Fruit fly (Drosophila melanogaster) whole organism, prepupa: ENCODE data around the gene Capr.

ENCODE experiments used
- Blimp-1 ChIP-seq: fragments of 200-800 bp; sonication (Bioruptor generic); optimal IDR thresholded peaks from 3 replicates; lab custom pipeline; 2017; ENCODE audit warnings: missing biosample characterization, missing genetic modification characterization, mild to moderate bottlenecking, moderate library complexity, missing genetic modification reagents
- CG11762 ChIP-seq: fragments of 200-800 bp; sonication (Bioruptor generic); optimal IDR thresholded peaks from 3 replicates; lab custom pipeline; 2016; ENCODE audit warnings: missing biosample characterization, missing genetic modification characterization; ENCODE audit not compliant: insufficient read depth
- CG15336 ChIP-seq: fragments of 200-800 bp; sonication (Bioruptor generic); IDR thresholded peaks from 2 replicates; pipeline ENCODE4 v1.3.6; 2022; ENCODE audit warnings: missing biosample characterization, missing genetic modification characterization
- CG16779 ChIP-seq: fragments of 200-800 bp; sonication (Bioruptor generic); optimal IDR thresholded peaks from 3 replicates; lab custom pipeline; 2017; ENCODE audit warnings: missing biosample characterization, mild to moderate bottlenecking, missing genetic modification characterization
- CG3032 ChIP-seq: fragments of 200-800 bp; optimal IDR thresholded peaks from 2 replicates; lab custom pipeline; 2019; ENCODE audit warnings: missing biosample characterization, mild to moderate bottlenecking, missing genetic modification characterization, moderate library complexity
- CG31627 ChIP-seq: fragments of 200-800 bp; sonication (Bioruptor generic); optimal IDR thresholded peaks from 3 replicates; lab custom pipeline; 2016; ENCODE audit warnings: missing biosample characterization, missing genetic modification characterization
- CG34406 ChIP-seq: fragments of 200-800 bp; sonication (Bioruptor generic); optimal IDR thresholded peaks from 3 replicates; lab custom pipeline; 2016; ENCODE audit warnings: missing biosample characterization, missing genetic modification characterization
- CG4318 ChIP-seq: fragments of 200-800 bp; sonication (Bioruptor generic); optimal IDR thresholded peaks from 3 replicates; lab custom pipeline; 2017; ENCODE audit warnings: missing biosample characterization, mild to moderate bottlenecking, missing genetic modification characterization
- CG6808 ChIP-seq: fragments of 200-800 bp; sonication (Bioruptor generic); optimal IDR thresholded peaks from 3 replicates; lab custom pipeline; 2017; ENCODE audit warnings: missing biosample characterization, missing genetic modification characterization, mild to moderate bottlenecking, moderate library complexity, missing genetic modification reagents
- CG8319 ChIP-seq: fragments of 200-800 bp; sonication (Bioruptor generic); optimal IDR thresholded peaks from 3 replicates; lab custom pipeline; 2016; ENCODE audit warnings: missing biosample characterization, missing genetic modification characterization
- CG8632 ChIP-seq: fragments of 200-800 bp; sonication (Bioruptor generic); optimal IDR thresholded peaks from 3 replicates; lab custom pipeline; 2016; ENCODE audit warnings: missing biosample characterization, missing genetic modification characterization
- Eip75B ChIP-seq: fragments of 200-800 bp; sonication (Bioruptor generic); optimal IDR thresholded peaks from 3 replicates; lab custom pipeline; 2016; ENCODE audit warnings: missing biosample characterization, missing genetic modification characterization
- Eip93F ChIP-seq: fragments of 200-800 bp; sonication (Bioruptor generic); optimal IDR thresholded peaks from 2 replicates; lab custom pipeline; 2016; ENCODE audit warnings: missing biosample characterization, mild to moderate bottlenecking, missing genetic modification characterization
- Ets96B ChIP-seq: fragments of 200-800 bp; optimal IDR thresholded peaks from 2 replicates; lab custom pipeline; 2019; ENCODE audit warnings: missing biosample characterization, mild to moderate bottlenecking, missing genetic modification characterization, moderate library complexity
- Gug ChIP-seq: fragments of 200-800 bp; sonication (Bioruptor generic); IDR thresholded peaks from 2 replicates; pipeline ENCODE4 v1.3.6; 2022; ENCODE audit warnings: missing biosample characterization, missing genetic modification characterization
- Hr4 ChIP-seq: fragments of 200-800 bp; sonication (Bioruptor generic); optimal IDR thresholded peaks from 3 replicates; lab custom pipeline; 2016; ENCODE audit warnings: missing biosample characterization, missing genetic modification characterization
- Met ChIP-seq: fragments of 200-800 bp; sonication (Bioruptor generic); optimal IDR thresholded peaks from 3 replicates; lab custom pipeline; 2016; ENCODE audit warnings: missing biosample characterization, missing genetic modification characterization
- Sox102F ChIP-seq: fragments of 200-800 bp; sonication (Bioruptor generic); optimal IDR thresholded peaks from 2 replicates; lab custom pipeline; 2016; ENCODE audit warnings: missing biosample characterization, mild to moderate bottlenecking, missing genetic modification characterization
- Sox14 ChIP-seq: fragments of 200-800 bp; sonication (Bioruptor generic); optimal IDR thresholded peaks from 3 replicates; lab custom pipeline; 2016; ENCODE audit warnings: missing biosample characterization, missing genetic modification characterization
- Sox15 ChIP-seq: fragments of 200-800 bp; sonication (Bioruptor generic); optimal IDR thresholded peaks from 3 replicates; lab custom pipeline; 2016; ENCODE audit warnings: missing biosample characterization, missing genetic modification characterization
- achi ChIP-seq: fragments of 200-800 bp; sonication (Bioruptor generic); optimal IDR thresholded peaks from 3 replicates; lab custom pipeline; 2016; ENCODE audit warnings: missing biosample characterization, missing genetic modification characterization
- acj6 ChIP-seq: fragments of 200-800 bp; sonication (Bioruptor generic); optimal IDR thresholded peaks from 3 replicates; lab custom pipeline; 2016; ENCODE audit warnings: missing biosample characterization, missing genetic modification characterization
- cyc ChIP-seq: fragments of 200-800 bp; sonication (Bioruptor generic); optimal IDR thresholded peaks from 3 replicates; lab custom pipeline; 2016; ENCODE audit warnings: missing biosample characterization, missing genetic modification characterization
- dac ChIP-seq: fragments of 200-800 bp; sonication (Bioruptor generic); optimal IDR thresholded peaks from 2 replicates; lab custom pipeline; 2017; ENCODE audit warnings: missing biosample characterization, mild to moderate bottlenecking, missing genetic modification characterization
- dsx ChIP-seq: fragments of 200-800 bp; optimal IDR thresholded peaks from 3 replicates; lab custom pipeline; 2019; ENCODE audit warnings: missing biosample characterization, mild to moderate bottlenecking, missing genetic modification characterization, moderate library complexity; ENCODE audit not compliant: poor library complexity, severe bottlenecking
- esn ChIP-seq: fragments of 200-800 bp; sonication (Bioruptor generic); optimal IDR thresholded peaks from 2 replicates; lab custom pipeline; 2016; ENCODE audit warnings: missing biosample characterization, mild to moderate bottlenecking, missing genetic modification characterization, moderate library complexity
- fkh ChIP-seq: fragments of 200-800 bp; sonication (Bioruptor generic); optimal IDR thresholded peaks from 3 replicates; lab custom pipeline; 2017; ENCODE audit warnings: missing biosample characterization, mild to moderate bottlenecking, missing genetic modification characterization, moderate library complexity
- lz ChIP-seq: fragments of 200-800 bp; sonication (Bioruptor generic); optimal IDR thresholded peaks from 3 replicates; lab custom pipeline; 2016; ENCODE audit warnings: missing biosample characterization, missing genetic modification characterization
- pdm3 ChIP-seq: fragments of 200-800 bp; sonication (Bioruptor generic); optimal IDR thresholded peaks from 3 replicates; lab custom pipeline; 2016; ENCODE audit warnings: missing biosample characterization, missing genetic modification characterization
- salr ChIP-seq, 2 experiments: fragments of 200-800 bp; sonication (Bioruptor generic); optimal IDR thresholded peaks; 3 replicates each; lab custom pipeline; 2016 to 2018; ENCODE audit warnings: missing biosample characterization in 2 of 2, missing genetic modification characterization in 2 of 2, mild to moderate bottlenecking in 1 of 2
- ss ChIP-seq, 2 experiments: fragments of 200-800 bp; sonication (Bioruptor generic); optimal IDR thresholded peaks; 2 replicates in 1 of 2; 3 replicates in 1 of 2; lab custom pipeline; 2017 to 2018; ENCODE audit warnings: mild to moderate bottlenecking in 2 of 2, missing biosample characterization in 2 of 2, missing genetic modification characterization in 2 of 2, moderate library complexity in 1 of 2
- svp ChIP-seq: fragments of 200-800 bp; sonication (Bioruptor generic); peaks from one replicate; lab custom pipeline; 2016; ENCODE audit warnings: missing biosample characterization, missing genetic modification characterization
- topi ChIP-seq: fragments of 200-800 bp; sonication (Bioruptor generic); optimal IDR thresholded peaks from 3 replicates; lab custom pipeline; 2016; ENCODE audit warnings: missing biosample characterization, missing genetic modification characterization
- vri ChIP-seq: fragments of 200-800 bp; sonication (Bioruptor generic); optimal IDR thresholded peaks from 3 replicates; lab custom pipeline; 2016; ENCODE audit warnings: missing biosample characterization, mild to moderate bottlenecking, missing genetic modification characterization

Capr gene

dm6 chr3L:18637348-18637747, 35.8 kb downstream of the Capr start:
- TF ChIP-seq vri (no peak), achi (GFP tag; lab: Kevin White, UChicago) (no peak), acj6 (GFP tag; lab: Kevin White, UChicago) (no peak), dsx (no peak), Sox102F (GFP tag; lab: Kevin White, UChicago) (no peak), svp (GFP tag; lab: Kevin White, UChicago) (no peak), CG34406 (GFP tag; lab: Kevin White, UChicago) (no peak), Gug (GFP tag; lab: Robert Waterston, UW) (no peak), CG8319 (GFP tag; lab: Kevin White, UChicago) (no peak), CG8632 (GFP tag; lab: Kevin White, UChicago) (no peak), cyc (no peak)

- TF ChIP-seq esn (GFP tag; lab: Kevin White, UChicago) (no peak), Sox15 (GFP tag; lab: Kevin White, UChicago) (no peak), dac (no peak), CG4318 (no peak), Sox14 (GFP tag; lab: Kevin White, UChicago) (no peak), Blimp-1 (GFP tag; lab: Kevin White, UChicago) (no peak), achi (GFP tag; lab: Kevin White, UChicago) (no peak), svp (GFP tag; lab: Kevin White, UChicago) (no peak), CG16779 (tag; lab: Kevin White, UChicago) (no peak), CG15336 (no peak), ss (GFP tag; optimal IDR thresholded peaks at IDR 0.05; lab: Kevin White, UChicago) (no peak), Hr4 (GFP tag; lab: Kevin White, UChicago) (no peak), CG11762 (GFP tag; lab: Kevin White, UChicago) (no peak), CG3032 (tag; lab: Kevin White, UChicago) (no peak), salr (GFP tag; optimal IDR thresholded peaks at IDR 0.05; lab: Kevin White, UChicago) (no peak), fkh (GFP tag; lab: Kevin White, UChicago) (no peak), acj6 (GFP tag; lab: Kevin White, UChicago) (no peak), CG6808 (GFP tag; lab: Kevin White, UChicago) (no peak), CG31627 (GFP tag; lab: Kevin White, UChicago) (no peak)
- TF ChIP-seq, all 60 proteins: peak for 0
These were observed 36.3 kb downstream of the Capr start for dm6 chr3L:18636782-18637181.

- TF ChIP-seq Ets96B (tag; lab: Kevin White, UChicago) (no peak), Sox14 (GFP tag; lab: Kevin White, UChicago) (no peak), svp (GFP tag; lab: Kevin White, UChicago) (peak; percentile 29)
These were observed 38.2 kb downstream of the Capr start for dm6 chr3L:18634792-18635471.

DNA sequence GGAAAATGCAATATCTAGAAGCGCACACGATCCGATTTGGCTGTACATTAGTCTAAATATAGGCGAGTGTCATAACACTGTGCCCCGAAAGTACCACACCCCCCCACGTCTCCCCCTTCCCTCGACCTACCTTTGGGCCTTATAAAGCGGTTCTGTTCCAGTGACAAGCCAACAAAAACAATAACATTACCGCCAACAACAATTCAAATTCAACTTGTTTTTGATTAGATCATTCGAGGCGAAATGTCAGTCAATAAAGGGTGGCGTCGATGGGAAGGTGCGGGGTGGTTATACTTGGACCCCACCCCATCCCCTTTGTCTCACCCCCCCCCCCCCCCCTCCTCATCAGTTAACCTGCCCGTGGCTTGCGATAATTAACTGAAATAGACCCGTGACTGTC, 40.0 kb downstream of the Capr start:
- TF ChIP-seq lz (GFP tag; lab: Kevin White, UChicago) (no peak), vri (peak; percentile 60), fkh (GFP tag; lab: Kevin White, UChicago) (peak; percentile 75)

DNA sequence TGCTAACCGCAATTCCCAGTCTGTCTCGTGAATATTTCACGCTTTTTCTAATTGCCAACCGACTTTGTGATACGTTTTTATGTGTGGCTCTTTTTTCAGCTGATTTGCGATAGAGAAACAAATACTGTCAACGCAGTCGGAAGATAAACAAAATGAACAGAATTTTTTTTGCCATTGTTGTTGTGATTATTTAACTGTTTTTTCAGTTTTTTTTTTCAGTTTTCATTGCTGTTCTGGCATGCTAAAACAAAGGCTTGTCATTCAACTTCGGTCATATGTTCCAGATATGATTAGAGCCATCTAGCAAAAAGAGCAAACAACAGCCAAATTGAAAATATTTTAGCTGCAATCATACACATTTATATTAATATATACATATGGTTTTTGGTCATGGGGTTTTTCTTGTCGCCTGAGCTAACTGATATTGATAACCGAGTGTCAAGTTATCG, 40.9 kb downstream of the Capr start:
- TF ChIP-seq pdm3 (GFP tag; lab: Kevin White, UChicago): no peak
- no peak for TF ChIP-seq Met (GFP tag; lab: Kevin White, UChicago)
- peak; percentile 58 for TF ChIP-seq Eip93F (GFP tag; lab: Kevin White, UChicago)
- no peak for TF ChIP-seq topi (GFP tag; lab: Kevin White, UChicago)
- TF ChIP-seq Eip75B: no peak
- no peak for TF ChIP-seq Sox15 (GFP tag; lab: Kevin White, UChicago)
- peak; percentile 64 for TF ChIP-seq fkh (GFP tag; lab: Kevin White, UChicago)
- TF ChIP-seq svp (GFP tag; lab: Kevin White, UChicago): no peak
- TF ChIP-seq CG6808 (GFP tag; lab: Kevin White, UChicago): no peak
- no peak for TF ChIP-seq Ets96B (tag; lab: Kevin White, UChicago)
- TF ChIP-seq vri: peak; percentile 93
- TF ChIP-seq CG15336: no peak
